Fruit fly (Drosophila melanogaster) whole organism, embryonic: Measurements from ENCODE around the gene CG18063.
A peak's percentile ranks its signal among the peaks of the same experiment; 100 is the strongest.

ENCODE experiments used
- CG13287 ChIP-seq: fragments of 200-800 bp; sonication (Bioruptor generic); IDR thresholded peaks from 2 replicates; pipeline ENCODE4 v1.3.6; 2022; ENCODE audit warnings: missing biosample characterization, missing genetic modification characterization; ENCODE audit not compliant: partially characterized antibody
- CG14050 ChIP-seq: fragments of 200-800 bp; sonication (Bioruptor generic); IDR thresholded peaks from 3 replicates; pipeline ENCODE4 v1.3.6; 2022; ENCODE audit warnings: missing biosample characterization, missing genetic modification characterization
- CG14860 ChIP-seq: fragments of 200-800 bp; sonication (Bioruptor generic); IDR thresholded peaks from 3 replicates; pipeline ENCODE4 v1.3.6; 2022; ENCODE audit warnings: missing biosample characterization, missing genetic modification characterization; ENCODE audit not compliant: partially characterized antibody
- CG17328 ChIP-seq: fragments of 200-800 bp; sonication (Bioruptor generic); IDR thresholded peaks from 2 replicates; pipeline ENCODE4 v1.3.6; 2022; ENCODE audit warnings: missing biosample characterization, missing genetic modification characterization
- CG17385 ChIP-seq: fragments of 200-800 bp; sonication (Bioruptor generic); optimal IDR thresholded peaks from 3 replicates; lab custom pipeline; 2018; ENCODE audit warnings: missing biosample characterization, mild to moderate bottlenecking, missing genetic modification characterization
- CG1832 ChIP-seq: fragments of 200-800 bp; sonication (Bioruptor generic); optimal IDR thresholded peaks from 2 replicates; lab custom pipeline; 2017; ENCODE audit warnings: missing biosample characterization, mild to moderate bottlenecking, missing genetic modification characterization, inconsistent platforms
- CG2712 ChIP-seq: fragments of 200-800 bp; optimal IDR thresholded peaks from 3 replicates; lab custom pipeline; 2019; ENCODE audit warnings: missing biosample characterization, mild to moderate bottlenecking, missing genetic modification characterization, moderate library complexity
- CG32532 ChIP-seq: fragments of 200-800 bp; sonication (Bioruptor generic); IDR thresholded peaks from 2 replicates; pipeline ENCODE4 v1.3.6; 2022; ENCODE audit warnings: missing biosample characterization, missing genetic modification characterization
- CG3838 ChIP-seq: fragments of 200-800 bp; sonication (Bioruptor generic); optimal IDR thresholded peaks from 3 replicates; lab custom pipeline; 2016; ENCODE audit warnings: missing biosample characterization, missing genetic modification characterization
- CG4617 ChIP-seq: fragments of 200-800 bp; sonication (Bioruptor generic); optimal IDR thresholded peaks from 3 replicates; lab custom pipeline; 2016; ENCODE audit warnings: missing biosample characterization, missing genetic modification characterization, borderline replicate concordance
- CG6272 ChIP-seq: fragments of 200-800 bp; sonication (Bioruptor generic); IDR thresholded peaks from 2 replicates; pipeline ENCODE4 v1.3.6; 2022; ENCODE audit warnings: missing biosample characterization, missing genetic modification characterization
- CG6689 ChIP-seq: fragments of 200-800 bp; sonication (Bioruptor generic); IDR thresholded peaks from 2 replicates; pipeline ENCODE4 v1.3.6; 2022; ENCODE audit warnings: missing biosample characterization, missing genetic modification characterization
- CG7357 ChIP-seq: fragments of 200-800 bp; sonication (Bioruptor generic); IDR thresholded peaks from 3 replicates; pipeline ENCODE4 v1.3.6; 2022; ENCODE audit warnings: missing biosample characterization, missing genetic modification characterization
- CG7839 ChIP-seq: fragments of 200-800 bp; sonication (Bioruptor generic); optimal IDR thresholded peaks from 3 replicates; lab custom pipeline; 2018; ENCODE audit warnings: missing biosample characterization, mild to moderate bottlenecking, missing genetic modification characterization, moderate library complexity
- CG8359 ChIP-seq: fragments of 200-800 bp; sonication (Bioruptor generic); optimal IDR thresholded peaks from 2 replicates; lab custom pipeline; 2017; ENCODE audit warnings: missing biosample characterization, mild to moderate bottlenecking, missing genetic modification characterization, borderline replicate concordance
- CG9817 ChIP-seq: fragments of 200-800 bp; sonication (Bioruptor generic); optimal IDR thresholded peaks from 2 replicates; lab custom pipeline; 2018; ENCODE audit warnings: missing biosample characterization, mild to moderate bottlenecking, missing genetic modification characterization, moderate library complexity
- Deaf1 ChIP-seq: fragments of 200-800 bp; optimal IDR thresholded peaks from 3 replicates; lab custom pipeline; 2019; ENCODE audit warnings: missing biosample characterization, mild to moderate bottlenecking, missing genetic modification characterization, moderate library complexity
- Dref ChIP-seq: fragments of 200-800 bp; sonication (Bioruptor generic); IDR thresholded peaks from 2 replicates; pipeline ENCODE4 v1.3.6; 2022; ENCODE audit warnings: missing biosample characterization, missing genetic modification characterization
- HmgZ ChIP-seq: fragments of 200-800 bp; sonication (Bioruptor generic); optimal IDR thresholded peaks from 2 replicates; lab custom pipeline; 2018; ENCODE audit warnings: missing biosample characterization, mild to moderate bottlenecking, missing genetic modification characterization
- MTF-1 ChIP-seq: fragments of 200-800 bp; sonication (Bioruptor generic); optimal IDR thresholded peaks from 2 replicates; lab custom pipeline; 2018; ENCODE audit warnings: missing biosample characterization, mild to moderate bottlenecking, missing genetic modification characterization, borderline replicate concordance
- Mrtf ChIP-seq: fragments of 200-800 bp; sonication (Bioruptor generic); IDR thresholded peaks from 3 replicates; pipeline ENCODE4 v1.3.6; 2022; ENCODE audit warnings: missing biosample characterization, missing genetic modification characterization
- NC2β ChIP-seq: fragments of 200-800 bp; sonication (Bioruptor generic); optimal IDR thresholded peaks from 2 replicates; lab custom pipeline; 2016; ENCODE audit warnings: missing biosample characterization, missing genetic modification characterization
- Oli ChIP-seq: fragments of 200-800 bp; sonication (Bioruptor generic); optimal IDR thresholded peaks from 2 replicates; lab custom pipeline; 2018; ENCODE audit warnings: missing biosample characterization, mild to moderate bottlenecking, missing genetic modification characterization, moderate library complexity
- Rx ChIP-seq: fragments of 200-800 bp; sonication (Bioruptor generic); IDR thresholded peaks from 2 replicates; pipeline ENCODE4 v1.3.6; 2022; ENCODE audit warnings: missing biosample characterization, missing genetic modification characterization
- Spps ChIP-seq: fragments of 200-800 bp; sonication (Bioruptor generic); optimal IDR thresholded peaks from 2 replicates; lab custom pipeline; 2018; ENCODE audit warnings: missing biosample characterization, mild to moderate bottlenecking, missing genetic modification characterization
- Trl ChIP-seq, 3 experiments: fragments of >200 bp in 2 of 3; fragments of 200-800 bp in 1 of 3; sonication (Bioruptor generic) in 1 of 3; optimal IDR thresholded peaks; 2 replicates in 1 of 3; 3 replicates in 2 of 3; lab custom pipeline; 2016 to 2017; ENCODE audit warnings: missing biosample characterization in 1 of 3, missing genetic modification characterization in 1 of 3
- az2 ChIP-seq: fragments of 200-800 bp; sonication (Bioruptor generic); optimal IDR thresholded peaks from 3 replicates; lab custom pipeline; 2016; ENCODE audit warnings: missing biosample characterization, missing genetic modification characterization
- bab2 ChIP-seq: fragments of 200-800 bp; sonication (Bioruptor generic); optimal IDR thresholded peaks from 2 replicates; lab custom pipeline; 2016; ENCODE audit warnings: missing biosample characterization, missing genetic modification characterization
- cad ChIP-seq: fragments of >200 bp; optimal IDR thresholded peaks from 2 replicates; lab custom pipeline; 2017; ENCODE audit warnings: missing biosample characterization, missing genetic modification characterization
- ci ChIP-seq: fragments of 200-800 bp; sonication (Bioruptor generic); IDR thresholded peaks from 3 replicates; pipeline ENCODE4 v1.3.6; 2022; ENCODE audit warnings: missing biosample characterization, missing genetic modification characterization
- en ChIP-seq: fragments of 200-800 bp; sonication (Bioruptor generic); optimal IDR thresholded peaks from 2 replicates; lab custom pipeline; 2016; ENCODE audit warnings: missing biosample characterization, missing genetic modification characterization
- exex ChIP-seq: fragments of 200-800 bp; sonication (Bioruptor generic); optimal IDR thresholded peaks from 4 replicates; lab custom pipeline; 2018; ENCODE audit warnings: missing biosample characterization, mild to moderate bottlenecking, missing genetic modification characterization, moderate library complexity
- fd102C ChIP-seq: fragments of 200-800 bp; sonication (Bioruptor generic); optimal IDR thresholded peaks from 2 replicates; lab custom pipeline; 2018; ENCODE audit warnings: missing biosample characterization, mild to moderate bottlenecking, missing genetic modification characterization, moderate library complexity
- fd96Cb ChIP-seq: fragments of 200-800 bp; sonication (Bioruptor generic); optimal IDR thresholded peaks from 2 replicates; lab custom pipeline; 2018; ENCODE audit warnings: missing biosample characterization, mild to moderate bottlenecking, missing genetic modification characterization, moderate library complexity
- grau ChIP-seq: fragments of 200-800 bp; optimal IDR thresholded peaks from 3 replicates; lab custom pipeline; 2019; ENCODE audit warnings: missing biosample characterization, mild to moderate bottlenecking, missing genetic modification characterization, moderate library complexity
- gsb-n ChIP-seq: fragments of 200-800 bp; sonication (Bioruptor generic); optimal IDR thresholded peaks from 3 replicates; lab custom pipeline; 2018; ENCODE audit warnings: missing biosample characterization, mild to moderate bottlenecking, missing genetic modification characterization
- gt ChIP-seq: fragments of 200-800 bp; sonication (Bioruptor generic); IDR thresholded peaks from 2 replicates; pipeline ENCODE4 v1.3.6; 2022; ENCODE audit warnings: missing biosample characterization, missing genetic modification characterization
- luna ChIP-seq: fragments of 200-800 bp; sonication (Bioruptor generic); optimal IDR thresholded peaks from 2 replicates; lab custom pipeline; 2016; ENCODE audit warnings: missing biosample characterization, missing genetic modification characterization
- peb ChIP-seq: fragments of 200-800 bp; sonication (Bioruptor generic); IDR thresholded peaks from 2 replicates; pipeline ENCODE4 v1.3.6; 2022; ENCODE audit warnings: missing biosample characterization, missing genetic modification characterization
- pfk ChIP-seq: fragments of 200-800 bp; sonication (Bioruptor generic); optimal IDR thresholded peaks from 2 replicates; lab custom pipeline; 2018; ENCODE audit warnings: missing biosample characterization, mild to moderate bottlenecking, missing genetic modification characterization, moderate library complexity
- salm ChIP-seq: fragments of 200-800 bp; sonication (Bioruptor generic); optimal IDR thresholded peaks from 2 replicates; lab custom pipeline; 2018; ENCODE audit warnings: missing biosample characterization, mild to moderate bottlenecking, missing genetic modification characterization
- sc ChIP-seq, 3 experiments: fragments of >200 bp in 2 of 3; fragments of 200-800 bp in 1 of 3; sonication (Bioruptor generic) in 1 of 3; optimal IDR thresholded peaks; 2 replicates in 2 of 3; 3 replicates in 1 of 3; lab custom pipeline; 2017; ENCODE audit warnings: mild to moderate bottlenecking in 1 of 3, missing biosample characterization in 1 of 3, missing genetic modification characterization in 1 of 3, missing genetic modification reagents in 1 of 3
- sd ChIP-seq: fragments of 200-800 bp; sonication (Bioruptor generic); optimal IDR thresholded peaks from 3 replicates; lab custom pipeline; 2018; ENCODE audit warnings: missing biosample characterization, mild to moderate bottlenecking, missing genetic modification characterization, moderate library complexity
- sisA ChIP-seq: fragments of 200-800 bp; sonication (Bioruptor generic); IDR thresholded peaks from 2 replicates; pipeline ENCODE4 v1.3.6; 2022; ENCODE audit warnings: missing biosample characterization, missing genetic modification characterization
- slou ChIP-seq: fragments of 200-800 bp; sonication (Bioruptor generic); optimal IDR thresholded peaks from 3 replicates; lab custom pipeline; 2016; ENCODE audit warnings: missing biosample characterization, missing genetic modification characterization
- toy ChIP-seq: fragments of 200-800 bp; sonication (Bioruptor generic); IDR thresholded peaks from 2 replicates; pipeline ENCODE4 v1.3.6; 2022; ENCODE audit warnings: missing biosample characterization, missing genetic modification characterization
- tup ChIP-seq: fragments of 200-800 bp; sonication (Bioruptor generic); optimal IDR thresholded peaks from 2 replicates; lab custom pipeline; 2016; ENCODE audit warnings: missing biosample characterization, mild to moderate bottlenecking, missing genetic modification characterization, moderate library complexity
- tx ChIP-seq: fragments of 200-800 bp; sonication (Bioruptor generic); optimal IDR thresholded peaks from 2 replicates; lab custom pipeline; 2016; ENCODE audit warnings: missing biosample characterization, missing genetic modification characterization

Gene CG18063

dm6 chr2L:15912901-15913673 is 44.6 kb upstream of the CG18063 start (continued):
- TF ChIP-seq CG8359 (GFP tag; lab: Kevin White, UChicago), result peak; percentile 19
- no peak for TF ChIP-seq luna (GFP tag; lab: Kevin White, UChicago)
- TF ChIP-seq peb (GFP tag; lab: Robert Waterston, UW), result no peak
- TF ChIP-seq gt (GFP tag; lab: Robert Waterston, UW), result no peak
- TF ChIP-seq pfk, result no peak
- TF ChIP-seq fd96Cb (tag; lab: Kevin White, UChicago), result peak; percentile 88
- TF ChIP-seq CG6272 (GFP tag; lab: Robert Waterston, UW), result peak; percentile 45; the same call in 1 of the 2 replicates
- TF ChIP-seq slou, result peak; percentile 26
- peak; percentile 64 for TF ChIP-seq HmgZ (tag; lab: Kevin White, UChicago)
- peak; percentile 38; the same call in 1 of the 2 replicates for TF ChIP-seq CG13287
- no peak; the same call in 2 of the 3 replicates for TF ChIP-seq Mrtf
- peak; percentile 18 for TF ChIP-seq MTF-1 (GFP tag; lab: Kevin White, UChicago)
- no peak for TF ChIP-seq en
- peak; percentile 90 for TF ChIP-seq CG2712 (tag; lab: Kevin White, UChicago)
- TF ChIP-seq sd, result peak; percentile 72
- peak; percentile 77 for TF ChIP-seq CG6689 (GFP tag; lab: Robert Waterston, UW)
- peak; percentile 84 for TF ChIP-seq grau (tag; lab: Kevin White, UChicago)
- no peak for TF ChIP-seq sc (optimal IDR thresholded peaks at IDR 0.05; lab: Kevin White, UChicago)
- peak; percentile 86 for TF ChIP-seq sc (GFP tag; optimal IDR thresholded peaks at IDR 0.05; lab: Kevin White, UChicago)
- peak; percentile 61 for TF ChIP-seq gsb-n
- no peak for TF ChIP-seq CG1832 (GFP tag; lab: Kevin White, UChicago)
- TF ChIP-seq CG32532 (GFP tag; lab: Robert Waterston, UW), result 0 out of 2 replicates have a peak, but pooled peaks have one; percentile 12
- no peak for TF ChIP-seq CG4617 (GFP tag; lab: Kevin White, UChicago)
- TF ChIP-seq sisA (GFP tag; lab: Robert Waterston, UW), result peak; percentile 50
- no peak for TF ChIP-seq cad (GFP tag; lab: Kevin White, UChicago)
- no peak for TF ChIP-seq CG3838 (GFP tag; lab: Kevin White, UChicago)
- TF ChIP-seq Oli (tag; lab: Kevin White, UChicago), result peak; percentile 88
- TF ChIP-seq CG17385 (GFP tag; lab: Kevin White, UChicago), result peak; percentile 79
- no peak for TF ChIP-seq fd102C (GFP tag; lab: Kevin White, UChicago)
- TF ChIP-seq CG17328, result peak; percentile 46; the same call in 1 of the 2 replicates
- TF ChIP-seq tup (GFP tag; lab: Kevin White, UChicago), result no peak
- TF ChIP-seq toy (GFP tag; lab: Robert Waterston, UW), result no peak
- TF ChIP-seq CG9817 (tag; lab: Kevin White, UChicago), result peak; percentile 54
- peak; percentile 52; the same call in 1 of the 3 replicates for TF ChIP-seq CG7357 (GFP tag; lab: Robert Waterston, UW)
- peak; percentile 12 for TF ChIP-seq bab2 (GFP tag; lab: Kevin White, UChicago)
- no peak for TF ChIP-seq tx
- no peak for TF ChIP-seq CG14050
- TF ChIP-seq Dref (GFP tag; lab: Robert Waterston, UW), result no peak
- peak; percentile 57 for TF ChIP-seq Spps (tag; lab: Kevin White, UChicago)
- peak; percentile 63 for TF ChIP-seq az2
- peak; percentile 90 for TF ChIP-seq CG7839 (tag; lab: Kevin White, UChicago)
- no peak for TF ChIP-seq salm (tag; lab: Kevin White, UChicago)
- no peak for TF ChIP-seq Deaf1 (tag; lab: Kevin White, UChicago)
- peak; percentile 65; the same call in 1 of the 3 replicates for TF ChIP-seq ci
- peak in 1 of 2 experiments; percentile 4 for TF ChIP-seq Trl (optimal IDR thresholded peaks at IDR 0.05; lab: Kevin White, UChicago)
- no peak for TF ChIP-seq Trl (GFP tag; optimal IDR thresholded peaks at IDR 0.05; lab: Kevin White, UChicago)
- TF ChIP-seq Rx (GFP tag; lab: Robert Waterston, UW), result 0 out of 2 replicates have a peak, but pooled peaks have one; percentile 5
- TF ChIP-seq exex (tag; lab: Kevin White, UChicago), result peak; percentile 71
- TF ChIP-seq NC2β (GFP tag; lab: Kevin White, UChicago), result no peak
- TF ChIP-seq CG14860, result no peak
